Worm (Caenorhabditis elegans): ENCODE measurements around the gene gst-18.
A peak's percentile ranks its signal among the peaks of the same experiment; 100 is the strongest.

gst-18 gene

DNA sequence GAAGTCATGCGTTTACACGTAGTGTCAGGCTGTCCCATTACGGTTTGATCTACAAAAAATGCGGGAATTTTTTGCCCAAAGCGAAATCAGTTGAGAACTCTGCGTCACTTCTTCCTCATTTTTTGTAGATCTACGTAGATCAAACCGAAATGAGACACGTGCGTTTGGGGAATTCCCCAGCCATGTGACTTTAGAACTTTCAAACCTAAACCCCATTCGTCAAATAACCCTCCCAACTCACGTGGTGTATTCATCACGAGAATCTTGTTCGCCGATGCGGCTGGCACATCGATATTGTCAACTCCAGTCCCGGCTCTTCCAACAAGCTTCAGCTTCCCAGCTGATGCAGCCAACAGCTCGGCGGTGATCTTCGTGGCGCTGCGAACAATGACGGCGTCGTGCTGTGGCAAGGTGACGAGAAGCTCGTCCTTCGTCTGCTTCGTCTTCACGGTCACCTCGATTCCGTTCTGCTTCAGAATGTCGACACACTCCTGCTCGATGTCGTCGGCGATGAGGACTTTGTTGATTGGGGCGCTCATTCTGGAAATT, 7.3 kb upstream of the gst-18 start, which contains the start of gene phdh-1 (continued):
- TF ChIP-seq ceh-32 (tag; optimal IDR thresholded peaks at IDR 0.05; ENCODE audit: poor library complexity) (no peak), F26F4.8 (GFP tag; conservative IDR thresholded peaks at IDR 0.05) (no peak), Y75B8A.6 (GFP tag; IDR thresholded peaks at IDR 0.05) (no peak), ceh-82 (tag; optimal IDR thresholded peaks at IDR 0.05) (no peak), nhr-102 (tag; optimal IDR thresholded peaks at IDR 0.05) (no peak), T26A8.4 (GFP tag; IDR thresholded peaks at IDR 0.05) (no peak), aha-1 (tag) (peak; percentile 84), zip-11 (GFP tag; IDR thresholded peaks at IDR 0.05) (no peak), snpc-4 (tag; optimal IDR thresholded peaks at IDR 0.05) (no peak), mes-2 (tag; optimal IDR thresholded peaks at IDR 0.05; ENCODE audit: poor library complexity, severe bottlenecking) (no peak), ceh-28 (tag; optimal IDR thresholded peaks at IDR 0.05) (no peak), fos-1 (tag; optimal IDR thresholded peaks at IDR 0.05) (no peak), zip-2 (tag; optimal IDR thresholded peaks at IDR 0.05) (no peak), mdt-29 (GFP tag; IDR thresholded peaks at IDR 0.05) (no peak), lin-15B (tag; optimal IDR thresholded peaks at IDR 0.05) (no peak), dve-1 (tag; optimal IDR thresholded peaks at IDR 0.05; ENCODE audit: insufficient read depth) (no peak), lin-1 (GFP tag; IDR thresholded peaks at IDR 0.05) (no peak), set-16 (GFP tag; IDR thresholded peaks at IDR 0.05) (peak; percentile 74), unc-62 (GFP tag; optimal IDR thresholded peaks at IDR 0.05 in 1 of 2) (peak in 1 of 2 experiments; percentile 18), unc-62 (tag; optimal IDR thresholded peaks at IDR 0.05) (no peak), saeg-2 (GFP tag; IDR thresholded peaks at IDR 0.05) (no peak), skn-1 (tag; optimal IDR thresholded peaks at IDR 0.05) (no peak), D1046.2 (GFP tag; IDR thresholded peaks at IDR 0.05) (no peak), lin-38 (GFP tag; IDR thresholded peaks at IDR 0.05) (no peak)

DNA sequence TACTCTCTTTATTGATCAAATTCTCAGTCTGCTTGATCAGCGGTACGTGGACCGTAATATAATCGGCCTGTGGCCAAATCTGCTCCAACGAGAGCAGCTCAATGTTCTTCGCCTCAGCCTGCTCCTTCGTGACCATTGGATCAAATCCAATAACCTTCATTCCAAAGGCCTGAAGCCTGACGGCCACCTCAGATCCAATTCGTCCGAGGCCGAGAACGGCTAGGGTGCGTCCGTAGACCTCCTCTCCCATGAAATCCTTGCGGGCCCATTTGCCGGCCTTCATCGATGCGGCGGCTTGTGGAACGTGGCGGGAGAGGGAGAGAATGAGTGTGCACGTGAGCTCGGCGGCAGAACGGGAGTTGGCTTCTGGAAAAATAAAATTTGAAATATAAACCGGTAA, 6.8 kb upstream of the gst-18 start:
- peak; percentile 79 for TF ChIP-seq set-16 (GFP tag; IDR thresholded peaks at IDR 0.05)
- TF ChIP-seq nhr-6 (tag; optimal IDR thresholded peaks at IDR 0.05) = no peak

DNA sequence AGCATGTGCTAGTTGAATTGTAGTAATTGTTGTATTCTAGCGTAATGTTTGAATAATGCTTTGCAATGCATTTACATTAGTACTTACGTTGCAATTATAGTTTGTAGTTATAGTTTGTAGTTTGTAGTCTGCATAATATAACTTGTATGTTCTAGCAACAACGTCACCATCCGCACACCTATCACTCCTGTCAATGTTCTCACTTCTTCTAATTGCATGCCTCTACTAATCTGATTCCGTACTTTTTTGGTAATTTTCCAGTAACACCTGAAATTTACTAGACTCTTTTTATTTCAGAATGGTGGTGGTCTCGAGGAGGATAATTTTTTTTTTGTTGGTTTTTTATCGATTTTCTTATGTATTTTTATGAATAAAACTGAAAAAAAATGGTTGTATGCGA, 5.9 kb upstream of the gst-18 start:
- TF ChIP-seq T20F7.1 (GFP tag; optimal IDR thresholded peaks at IDR 0.05) (no peak), nhr-77 (tag; optimal IDR thresholded peaks at IDR 0.05) (peak; percentile 11), dmd-6 (GFP tag; IDR thresholded peaks at IDR 0.05) (no peak), fkh-10 (GFP tag; optimal IDR thresholded peaks at IDR 0.05) (no peak), F49E8.2 (tag; optimal IDR thresholded peaks at IDR 0.05; ENCODE audit: borderline replicate concordance) (no peak), spr-3 (GFP tag; optimal IDR thresholded peaks at IDR 0.05) (no peak), ZK337.2 (GFP tag; IDR thresholded peaks at IDR 0.05) (no peak), aly-2 (tag; optimal IDR thresholded peaks at IDR 0.05) (no peak), duxl-1 (tag; optimal IDR thresholded peaks at IDR 0.05; ENCODE audit: poor library complexity) (peak; percentile 75), nhr-42 (GFP tag; IDR thresholded peaks at IDR 0.05) (peak; percentile 43; the same call in 1 of the 2 replicates), mdt-29 (GFP tag; IDR thresholded peaks at IDR 0.05) (0 out of 2 replicates have a peak, but pooled peaks have one; percentile 5), nhr-111 (GFP tag; optimal IDR thresholded peaks at IDR 0.05) (no peak), mep-1 (tag; optimal IDR thresholded peaks at IDR 0.05) (peak; percentile 18), T26A8.4 (GFP tag; IDR thresholded peaks at IDR 0.05) (no peak; the same call in 1 of the 2 replicates), R02D3.7 (tag; optimal IDR thresholded peaks at IDR 0.05) (no peak), tag-97 (GFP tag; IDR thresholded peaks at IDR 0.05) (no peak), mes-2 (tag; optimal IDR thresholded peaks at IDR 0.05; ENCODE audit: poor library complexity, severe bottlenecking) (peak; percentile 0), nhr-237 (tag; optimal IDR thresholded peaks at IDR 0.05) (no peak), fos-1 (tag; optimal IDR thresholded peaks at IDR 0.05) (no peak), daf-19 (GFP tag; conservative IDR thresholded peaks at IDR 0.05) (no peak), zip-11 (GFP tag; IDR thresholded peaks at IDR 0.05) (no peak), lin-1 (GFP tag; IDR thresholded peaks at IDR 0.05) (no peak), unc-62 (GFP tag; optimal IDR thresholded peaks at IDR 0.05 in 1 of 2) (peak in 1 of 2 experiments; percentile 75), unc-62 (tag; optimal IDR thresholded peaks at IDR 0.05) (no peak), tra-1 (GFP tag; IDR thresholded peaks at IDR 0.05) (no peak), snpc-4 (tag; optimal IDR thresholded peaks at IDR 0.05) (no peak), pqm-1 (tag; optimal IDR thresholded peaks at IDR 0.05) (no peak), pha-4 (GFP tag; IDR thresholded peaks at IDR 0.05) (no peak), pha-4 (tag; optimal IDR thresholded peaks at IDR 0.05) (no peak), ceh-20 (GFP tag; IDR thresholded peaks at IDR 0.05) (no peak), php-3 (GFP tag; IDR thresholded peaks at IDR 0.05) (no peak), nhr-41 (GFP tag; IDR thresholded peaks at IDR 0.05) (0 out of 2 replicates have a peak, but pooled peaks have one; percentile 22)
